Worm (Caenorhabditis elegans) whole organism, early embryonic: ENCODE data around the gene ssp-36.

ENCODE experiments used
- B0310.2 ChIP-seq: sonication (generic microtip); optimal IDR thresholded peaks from 2 replicates; lab custom pipeline; 2016; ENCODE audit warnings: mild to moderate bottlenecking, missing genetic modification characterization, missing compliant biosample characterization
- F13C5.2 ChIP-seq: sonication (generic microtip); optimal IDR thresholded peaks from 2 replicates; lab custom pipeline; 2017; ENCODE audit warnings: mild to moderate bottlenecking, missing genetic modification characterization, inconsistent platforms, missing compliant biosample characterization
- aly-1 ChIP-seq: sonication (generic microtip); optimal IDR thresholded peaks from 2 replicates; lab custom pipeline; 2016; ENCODE audit warnings: missing genetic modification characterization, missing compliant biosample characterization
- ama-1 ChIP-seq: fragments of 150-350 bp; optimal IDR thresholded peaks from 2 replicates; lab custom pipeline; 2014
- ceh-13 ChIP-seq: fragments of 200-800 bp; sonication (Bioruptor generic); optimal IDR thresholded peaks from 2 replicates; lab custom pipeline; 2018; ENCODE audit warnings: mild to moderate bottlenecking, missing genetic modification characterization, missing compliant biosample characterization
- ceh-36 ChIP-seq: sonication (generic microtip); optimal IDR thresholded peaks from 2 replicates; lab custom pipeline; 2016; ENCODE audit warnings: missing genetic modification characterization, inconsistent platforms, missing compliant biosample characterization
- ets-7 ChIP-seq: sonication (generic microtip); optimal IDR thresholded peaks from 2 replicates; lab custom pipeline; 2016; ENCODE audit warnings: missing genotype, missing genetic modification characterization, missing compliant biosample characterization
- flt-1 ChIP-seq: fragments of 200-800 bp; sonication (Bioruptor generic); IDR thresholded peaks from 2 replicates; pipeline ENCODE4 v1.3.6; 2022; ENCODE audit warnings: missing genetic modification characterization, missing compliant biosample characterization
- hmbx-1 ChIP-seq: sonication (generic microtip); optimal IDR thresholded peaks from 2 replicates; lab custom pipeline; 2016; ENCODE audit warnings: mild to moderate bottlenecking, missing genetic modification characterization, missing compliant biosample characterization
- hmg-4 ChIP-seq: fragments of 200-800 bp; sonication (Bioruptor generic); optimal IDR thresholded peaks from 2 replicates; lab custom pipeline; 2018; ENCODE audit warnings: mild to moderate bottlenecking, missing genetic modification characterization, missing compliant biosample characterization
- hnd-1 ChIP-seq: sonication (generic microtip); optimal IDR thresholded peaks from 2 replicates; lab custom pipeline; 2016; ENCODE audit warnings: missing genetic modification characterization, missing compliant biosample characterization
- pes-1 ChIP-seq: fragments of 200-800 bp; sonication (Bioruptor generic); IDR thresholded peaks from 2 replicates; pipeline ENCODE4 v1.3.6; 2022; ENCODE audit warnings: missing genetic modification reagents, missing genetic modification characterization, missing compliant biosample characterization
- scrt-1 ChIP-seq: fragments of 200-800 bp; sonication (Bioruptor generic); IDR thresholded peaks from 2 replicates; pipeline ENCODE4 v1.3.6; 2022; ENCODE audit warnings: missing genetic modification characterization, missing compliant biosample characterization
- sea-1 ChIP-seq: fragments of 200-800 bp; sonication (Bioruptor generic); conservative IDR thresholded peaks from 2 replicates; pipeline ENCODE4 v1.3.6; 2022; ENCODE audit warnings: missing genetic modification characterization, missing compliant biosample characterization
- tbx-11 ChIP-seq: fragments of 200-800 bp; sonication (Bioruptor generic); IDR thresholded peaks from 2 replicates; pipeline ENCODE4 v1.3.6; 2022; ENCODE audit warnings: missing genetic modification characterization, missing compliant biosample characterization
- tbx-37 ChIP-seq: fragments of 200-800 bp; sonication (Bioruptor generic); conservative IDR thresholded peaks from 2 replicates; pipeline ENCODE4 v1.3.6; 2022; ENCODE audit warnings: missing genetic modification reagents, missing genetic modification characterization, missing compliant biosample characterization
- tra-4 ChIP-seq: sonication (generic microtip); optimal IDR thresholded peaks from 2 replicates; lab custom pipeline; 2017; ENCODE audit warnings: missing genetic modification characterization, missing compliant biosample characterization

ssp-36 gene

ce11 chrIV:9766250-9766649 is at the start of gene ssp-36:
Gene ssp-36, minus strand, starts transcription at chrIV:9766350.
- no peak for TF ChIP-seq sea-1 (GFP tag; lab: Robert Waterston, UW)
- no peak for TF ChIP-seq flt-1 (GFP tag; lab: Robert Waterston, UW)
- no peak for TF ChIP-seq scrt-1
- TF ChIP-seq B0310.2: no peak
- TF ChIP-seq hmbx-1 (tag; lab: Kevin White, UChicago): no peak
- no peak for TF ChIP-seq tra-4 (tag; lab: Kevin White, UChicago)
- no peak for TF ChIP-seq ceh-36 (tag; lab: Kevin White, UChicago)
- TF ChIP-seq hnd-1 (tag; lab: Kevin White, UChicago): no peak
- TF ChIP-seq tbx-37 (GFP tag; lab: Robert Waterston, UW): no peak
- no peak for TF ChIP-seq tbx-11 (GFP tag; lab: Robert Waterston, UW)
- TF ChIP-seq ceh-13 (GFP tag; lab: Kevin White, UChicago): no peak
- no peak for TF ChIP-seq ets-7
- no peak for TF ChIP-seq ama-1 (lab: Kevin White, UChicago)
- no peak for TF ChIP-seq hmg-4 (GFP tag; lab: Kevin White, UChicago)
- no peak for TF ChIP-seq aly-1 (tag; lab: Kevin White, UChicago)
- no peak for TF ChIP-seq pes-1 (GFP tag; lab: Robert Waterston, UW)
- TF ChIP-seq F13C5.2 (tag; lab: Kevin White, UChicago): no peak

- TF ChIP-seq flt-1 (GFP tag; lab: Robert Waterston, UW) (no peak), sea-1 (GFP tag; lab: Robert Waterston, UW) (no peak), ceh-36 (tag; lab: Kevin White, UChicago) (no peak), ceh-13 (GFP tag; lab: Kevin White, UChicago) (no peak), tbx-37 (GFP tag; lab: Robert Waterston, UW) (no peak), hmbx-1 (tag; lab: Kevin White, UChicago) (no peak), B0310.2 (no peak), tra-4 (tag; lab: Kevin White, UChicago) (no peak), hmg-4 (GFP tag; lab: Kevin White, UChicago) (no peak), ama-1 (lab: Kevin White, UChicago) (no peak), aly-1 (tag; lab: Kevin White, UChicago) (no peak), scrt-1 (no peak), pes-1 (GFP tag; lab: Robert Waterston, UW) (no peak), F13C5.2 (tag; lab: Kevin White, UChicago) (no peak), hnd-1 (tag; lab: Kevin White, UChicago) (no peak), tbx-11 (GFP tag; lab: Robert Waterston, UW) (no peak), ets-7 (no peak)
Measured at ce11 chrIV:9815432-9815831, 49.3 kb upstream of the ssp-36 start, which contains the start of gene egl-20. Gene egl-20, minus strand, starts transcription at chrIV:9815532.

- TF ChIP-seq hnd-1 (tag; lab: Kevin White, UChicago) (no peak), hmg-4 (GFP tag; lab: Kevin White, UChicago) (no peak), ama-1 (lab: Kevin White, UChicago) (no peak), hmbx-1 (tag; lab: Kevin White, UChicago) (no peak), pes-1 (GFP tag; lab: Robert Waterston, UW) (no peak)
Measured at ce11 chrIV:9811487-9811886, 45.3 kb upstream of the ssp-36 start.

ce11 chrIV:9810633-9811032 is 44.5 kb upstream of the ssp-36 start, which contains the start of gene dct-15:
Gene dct-15, minus strand, starts transcription at chrIV:9810733.
- no peak for TF ChIP-seq sea-1 (GFP tag; lab: Robert Waterston, UW)
- no peak for TF ChIP-seq B0310.2
- no peak for TF ChIP-seq tbx-11 (GFP tag; lab: Robert Waterston, UW)
- TF ChIP-seq hmbx-1 (tag; lab: Kevin White, UChicago): no peak
- TF ChIP-seq ama-1 (lab: Kevin White, UChicago): no peak
- no peak for TF ChIP-seq ceh-13 (GFP tag; lab: Kevin White, UChicago)
- TF ChIP-seq tra-4 (tag; lab: Kevin White, UChicago): no peak
- no peak for TF ChIP-seq aly-1 (tag; lab: Kevin White, UChicago)
- no peak for TF ChIP-seq scrt-1
- no peak for TF ChIP-seq hnd-1 (tag; lab: Kevin White, UChicago)
- no peak for TF ChIP-seq flt-1 (GFP tag; lab: Robert Waterston, UW)
- no peak for TF ChIP-seq F13C5.2 (tag; lab: Kevin White, UChicago)
- TF ChIP-seq ceh-36 (tag; lab: Kevin White, UChicago): no peak
- no peak for TF ChIP-seq tbx-37 (GFP tag; lab: Robert Waterston, UW)
- TF ChIP-seq pes-1 (GFP tag; lab: Robert Waterston, UW): no peak
- TF ChIP-seq hmg-4 (GFP tag; lab: Kevin White, UChicago): no peak
- no peak for TF ChIP-seq ets-7

- TF ChIP-seq tbx-37 (GFP tag; lab: Robert Waterston, UW) (no peak), hnd-1 (tag; lab: Kevin White, UChicago) (no peak), hmbx-1 (tag; lab: Kevin White, UChicago) (no peak), scrt-1 (no peak), flt-1 (GFP tag; lab: Robert Waterston, UW) (no peak), sea-1 (GFP tag; lab: Robert Waterston, UW) (no peak), aly-1 (tag; lab: Kevin White, UChicago) (no peak), tra-4 (tag; lab: Kevin White, UChicago) (no peak)
Measured at ce11 chrIV:9803544-9803943, 37.4 kb upstream of the ssp-36 start.

- TF ChIP-seq scrt-1: no peak
- TF ChIP-seq ama-1 (lab: Kevin White, UChicago): no peak
- TF ChIP-seq pes-1 (GFP tag; lab: Robert Waterston, UW): no peak
- TF ChIP-seq tbx-37 (GFP tag; lab: Robert Waterston, UW): no peak
- TF ChIP-seq ceh-13 (GFP tag; lab: Kevin White, UChicago): no peak
- TF ChIP-seq sea-1 (GFP tag; lab: Robert Waterston, UW): no peak
- no peak for TF ChIP-seq hmg-4 (GFP tag; lab: Kevin White, UChicago)
- TF ChIP-seq tra-4 (tag; lab: Kevin White, UChicago): no peak
- no peak for TF ChIP-seq hmbx-1 (tag; lab: Kevin White, UChicago)
- TF ChIP-seq flt-1 (GFP tag; lab: Robert Waterston, UW): no peak
- no peak for TF ChIP-seq ets-7
- TF ChIP-seq ceh-36 (tag; lab: Kevin White, UChicago): no peak
- TF ChIP-seq aly-1 (tag; lab: Kevin White, UChicago): no peak
Measured at ce11 chrIV:9802711-9803110, 36.6 kb upstream of the ssp-36 start, which contains the start of gene fat-3. Gene fat-3, plus strand, starts transcription at chrIV:9803023.
